Worm (Caenorhabditis elegans) whole organism, L4 larva: ENCODE data around the gene Y48D7A.1.
A peak's percentile ranks its signal among the peaks of the same experiment; 100 is the strongest.

ENCODE experiments used
- D1046.2 ChIP-seq: fragments of 200-800 bp; sonication (Bioruptor generic); IDR thresholded peaks from 2 replicates; pipeline ENCODE4 v1.3.6; 2022; ENCODE audit warnings: missing genetic modification characterization, missing compliant biosample characterization
- F10B5.3 ChIP-seq: sonication (generic microtip); optimal IDR thresholded peaks from 2 replicates; lab custom pipeline; 2016; ENCODE audit warnings: mild to moderate bottlenecking, missing genetic modification characterization, missing compliant biosample characterization
- F26F4.8 ChIP-seq: fragments of 200-800 bp; sonication (Bioruptor generic); conservative IDR thresholded peaks from 2 replicates; pipeline ENCODE4 v1.3.6; 2022; ENCODE audit warnings: missing genetic modification characterization, missing compliant biosample characterization
- R02D3.7 ChIP-seq: fragments of 150-350 bp; sonication (generic microtip); optimal IDR thresholded peaks from 3 replicates; lab custom pipeline; 2014; ENCODE audit warnings: missing biosample characterization, missing genetic modification characterization
- T26A8.4 ChIP-seq: fragments of 200-800 bp; sonication (Bioruptor generic); IDR thresholded peaks from 2 replicates; pipeline ENCODE4 v1.3.6; 2022; ENCODE audit warnings: missing genetic modification characterization, missing compliant biosample characterization
- aha-1 ChIP-seq: fragments of 150-350 bp; peaks from one replicate; lab custom pipeline; 2014; ENCODE audit warnings: missing biosample characterization, missing genetic modification characterization
- ama-1 ChIP-seq: fragments of 150-350 bp; optimal IDR thresholded peaks from 2 replicates; lab custom pipeline; 2014; ENCODE audit warnings: inconsistent platforms, mixed read lengths
- arid-1 ChIP-seq: fragments of 200-800 bp; sonication (Bioruptor generic); conservative IDR thresholded peaks from 2 replicates; pipeline ENCODE4 v1.3.6; 2022; ENCODE audit warnings: missing genetic modification reagents, missing genetic modification characterization, missing compliant biosample characterization
- ceh-20 ChIP-seq: fragments of 200-800 bp; sonication (Bioruptor generic); IDR thresholded peaks from 2 replicates; pipeline ENCODE4 v1.3.6; 2022; ENCODE audit warnings: missing genetic modification reagents, missing genetic modification characterization, missing compliant biosample characterization
- ceh-62 ChIP-seq: sonication (generic microtip); optimal IDR thresholded peaks from 2 replicates; lab custom pipeline; 2017; ENCODE audit warnings: missing biosample characterization, missing genetic modification characterization
- ceh-82 ChIP-seq: sonication (generic microtip); optimal IDR thresholded peaks from 2 replicates; lab custom pipeline; 2017; ENCODE audit warnings: missing biosample characterization, missing genetic modification characterization
- ces-1 ChIP-seq: fragments of 150-350 bp; sonication (generic microtip); optimal IDR thresholded peaks from 4 replicates; lab custom pipeline; 2014; ENCODE audit warnings: missing biosample characterization, missing genetic modification reagents, missing genetic modification characterization
- ctbp-1 ChIP-seq: fragments of 200-800 bp; sonication (Bioruptor generic); IDR thresholded peaks from 2 replicates; pipeline ENCODE4 v1.3.6; 2022; ENCODE audit warnings: missing genetic modification reagents, missing genetic modification characterization, missing compliant biosample characterization
- daf-12 ChIP-seq: fragments of 150-350 bp; optimal IDR thresholded peaks from 2 replicates; lab custom pipeline; 2014; ENCODE audit warnings: missing biosample characterization, missing genetic modification reagents, missing genetic modification characterization
- daf-16 ChIP-seq, 3 experiments: sonication (generic microtip); optimal IDR thresholded peaks; 2 replicates each; lab custom pipeline; 2016 to 2017; ENCODE audit warnings: missing genetic modification characterization in 3 of 3, missing genetic modification reagents in 3 of 3, mild to moderate bottlenecking in 2 of 3, missing compliant biosample characterization in 2 of 3, missing biosample characterization in 1 of 3, moderate library complexity in 1 of 3
- daf-19 ChIP-seq: fragments of 200-800 bp; sonication (Bioruptor generic); conservative IDR thresholded peaks from 2 replicates; pipeline ENCODE4 v1.3.6; 2022; ENCODE audit warnings: missing genetic modification characterization, missing compliant biosample characterization
- daf-8 ChIP-seq: fragments of 200-800 bp; sonication (Bioruptor generic); IDR thresholded peaks from 2 replicates; pipeline ENCODE4 v1.3.6; 2022; ENCODE audit warnings: missing genetic modification characterization, missing compliant biosample characterization
- dmd-6 ChIP-seq: fragments of 200-800 bp; sonication (Bioruptor generic); IDR thresholded peaks from 2 replicates; pipeline ENCODE4 v1.3.6; 2022; ENCODE audit warnings: missing genetic modification reagents, missing genetic modification characterization, missing compliant biosample characterization
- dmd-8 ChIP-seq: fragments of 200-800 bp; sonication (Bioruptor generic); IDR thresholded peaks from 2 replicates; pipeline ENCODE4 v1.3.6; 2022; ENCODE audit warnings: missing genetic modification characterization, missing compliant biosample characterization
- dmd-9 ChIP-seq: fragments of 200-800 bp; sonication (Bioruptor generic); IDR thresholded peaks from 2 replicates; pipeline ENCODE4 v1.3.6; 2022; ENCODE audit warnings: missing genetic modification reagents, missing genetic modification characterization, missing compliant biosample characterization
- dve-1 ChIP-seq: sonication (generic microtip); optimal IDR thresholded peaks from 2 replicates; lab custom pipeline; 2017; ENCODE audit warnings: antibody characterized with exemption, mild to moderate bottlenecking, missing genetic modification characterization, missing compliant biosample characterization; ENCODE audit not compliant: insufficient read depth
- hif-1 ChIP-seq, 2 experiments: sonication (generic microtip); optimal IDR thresholded peaks; 2 replicates each; lab custom pipeline; 2016 to 2017; ENCODE audit warnings: missing compliant biosample characterization in 2 of 2, missing genetic modification characterization in 2 of 2, missing genetic modification reagents in 2 of 2, missing genotype in 2 of 2, mild to moderate bottlenecking in 1 of 2
- hlh-11 ChIP-seq: fragments of 200-800 bp; sonication (Bioruptor generic); optimal IDR thresholded peaks from 2 replicates; lab custom pipeline; 2018; ENCODE audit warnings: mild to moderate bottlenecking, missing genetic modification characterization, missing compliant biosample characterization
- hlh-30 ChIP-seq: sonication (generic microtip); optimal IDR thresholded peaks from 2 replicates; lab custom pipeline; 2017; ENCODE audit warnings: antibody characterized with exemption, mild to moderate bottlenecking, missing genetic modification characterization, missing compliant biosample characterization; ENCODE audit not compliant: insufficient read depth
- hmg-1.1 ChIP-seq: fragments of 200-800 bp; sonication (Bioruptor generic); IDR thresholded peaks from 2 replicates; pipeline ENCODE4 v1.3.6; 2022; ENCODE audit warnings: missing genetic modification reagents, missing genetic modification characterization, missing compliant biosample characterization
- jun-1 ChIP-seq: fragments of 150-350 bp; optimal IDR thresholded peaks from 2 replicates; lab custom pipeline; 2014; ENCODE audit warnings: missing biosample characterization, missing genetic modification reagents, missing genetic modification characterization
- lim-7 ChIP-seq: fragments of 200-800 bp; sonication (Bioruptor generic); IDR thresholded peaks from 2 replicates; pipeline ENCODE4 v1.3.6; 2022; ENCODE audit warnings: missing genetic modification characterization, missing compliant biosample characterization
- lin-39 ChIP-seq: fragments of 150-350 bp; optimal IDR thresholded peaks from 2 replicates; lab custom pipeline; 2014; ENCODE audit warnings: missing biosample characterization, missing genetic modification reagents, missing genetic modification characterization
- madf-5 ChIP-seq, 2 experiments: fragments of 200-800 bp; sonication (Bioruptor generic); IDR thresholded peaks; 2 replicates each; pipeline ENCODE4 v1.3.6; 2022; ENCODE audit warnings: missing compliant biosample characterization in 2 of 2, missing genetic modification characterization in 2 of 2
- madf-9 ChIP-seq: fragments of 200-800 bp; sonication (Bioruptor generic); conservative IDR thresholded peaks from 2 replicates; pipeline ENCODE4 v1.3.6; 2022; ENCODE audit warnings: missing genetic modification reagents, missing genetic modification characterization, missing compliant biosample characterization
- mdt-29 ChIP-seq: fragments of 200-800 bp; sonication (Bioruptor generic); IDR thresholded peaks from 2 replicates; pipeline ENCODE4 v1.3.6; 2022; ENCODE audit warnings: missing genetic modification reagents, missing genetic modification characterization, missing compliant biosample characterization
- mep-1 ChIP-seq: fragments of 150-350 bp; sonication (generic microtip); optimal IDR thresholded peaks from 3 replicates; lab custom pipeline; 2014; ENCODE audit warnings: missing biosample characterization, missing genetic modification characterization
- mxl-2 ChIP-seq: fragments of 200-800 bp; sonication (Bioruptor generic); conservative IDR thresholded peaks from 2 replicates; pipeline ENCODE4 v1.3.6; 2022; ENCODE audit warnings: missing genetic modification reagents, missing genetic modification characterization, missing compliant biosample characterization
- mxl-3 ChIP-seq: fragments of 200-800 bp; sonication (Bioruptor generic); optimal IDR thresholded peaks from 2 replicates; lab custom pipeline; 2018; ENCODE audit warnings: mild to moderate bottlenecking, missing genetic modification characterization, missing compliant biosample characterization
- nhr-28 ChIP-seq: fragments of 150-350 bp; optimal IDR thresholded peaks from 2 replicates; lab custom pipeline; 2014; ENCODE audit warnings: missing biosample characterization, missing genetic modification characterization
- nhr-41 ChIP-seq: fragments of 200-800 bp; sonication (Bioruptor generic); IDR thresholded peaks from 2 replicates; pipeline ENCODE4 v1.3.6; 2022; ENCODE audit warnings: missing genetic modification reagents, missing genetic modification characterization, missing compliant biosample characterization
- nhr-6 ChIP-seq: fragments of 150-350 bp; optimal IDR thresholded peaks from 2 replicates; lab custom pipeline; 2014; ENCODE audit warnings: missing biosample characterization, missing genetic modification characterization
- php-3 ChIP-seq: fragments of 200-800 bp; sonication (Bioruptor generic); IDR thresholded peaks from 2 replicates; pipeline ENCODE4 v1.3.6; 2022; ENCODE audit warnings: missing genetic modification reagents, missing genetic modification characterization, missing compliant biosample characterization
- sdz-12 ChIP-seq: fragments of 200-800 bp; sonication (Bioruptor generic); optimal IDR thresholded peaks from 2 replicates; lab custom pipeline; 2018; ENCODE audit warnings: mild to moderate bottlenecking, missing genetic modification characterization, missing compliant biosample characterization
- set-16 ChIP-seq: fragments of 200-800 bp; sonication (Bioruptor generic); IDR thresholded peaks from 2 replicates; pipeline ENCODE4 v1.3.6; 2022; ENCODE audit warnings: missing genetic modification reagents, missing genetic modification characterization, missing compliant biosample characterization
- unc-62 ChIP-seq, 3 experiments: fragments of 150-350 bp in 1 of 3; sonication (generic microtip); optimal IDR thresholded peaks in 2 of 3; peaks in 1 of 3; 1 replicate in 1 of 3; 2 replicates in 2 of 3; lab custom pipeline; 2014 to 2017; ENCODE audit warnings: missing biosample characterization in 3 of 3, missing genetic modification characterization in 3 of 3, missing genetic modification reagents in 3 of 3, missing genotype in 1 of 3
- zag-1 ChIP-seq: fragments of 150-350 bp; optimal IDR thresholded peaks from 2 replicates; lab custom pipeline; 2014; ENCODE audit warnings: missing biosample characterization, missing genetic modification characterization
- zfp-2 ChIP-seq: sonication (generic microtip); optimal IDR thresholded peaks from 2 replicates; lab custom pipeline; 2016; ENCODE audit warnings: mild to moderate bottlenecking, missing genetic modification characterization, missing compliant biosample characterization
- ztf-7 ChIP-seq: fragments of 150-350 bp; optimal IDR thresholded peaks from 2 replicates; lab custom pipeline; 2014; ENCODE audit warnings: missing biosample characterization, missing genetic modification characterization

Y48D7A.1 gene

ce11 chrX:2969447-2969989, 39.8 kb upstream of the Y48D7A.1 start:
- no peak for TF ChIP-seq zag-1 (tag; lab: Kevin White, UChicago)
- TF ChIP-seq ceh-82 (tag; lab: Kevin White, UChicago): no peak
- no peak for TF ChIP-seq lim-7
- peak; percentile 8 for TF ChIP-seq hmg-1.1
- TF ChIP-seq nhr-6 (tag; lab: Kevin White, UChicago): no peak
- no peak for TF ChIP-seq daf-19
- TF ChIP-seq, all 104 proteins: peak for 1

DNA sequence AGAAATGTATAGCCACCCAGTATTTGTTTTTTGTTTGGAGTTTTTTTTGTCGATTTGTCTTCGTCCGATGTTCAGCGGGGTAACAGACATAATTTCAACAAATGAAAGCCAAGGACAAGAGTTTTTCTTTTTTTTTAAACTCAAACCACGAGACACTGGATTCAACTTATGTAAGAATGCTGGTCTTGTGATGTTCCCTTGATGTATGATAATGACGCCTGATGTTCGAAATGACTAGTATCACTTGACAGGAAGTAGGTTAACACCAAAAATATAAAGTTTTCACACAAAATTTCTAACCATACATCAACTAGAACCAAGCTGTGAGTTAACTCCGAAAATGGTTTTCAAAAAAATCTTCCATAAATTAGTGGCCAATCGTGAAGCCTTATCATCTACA, 39.1 kb upstream of the Y48D7A.1 start:
- TF ChIP-seq aha-1 (tag; lab: Kevin White, UChicago) (no peak), dve-1 (tag; lab: Kevin White, UChicago) (peak; percentile 16), mep-1 (peak; percentile 13), mdt-29 (GFP tag; lab: Robert Waterston, UW) (0 out of 2 replicates have a peak, but pooled peaks have one; percentile 28), hlh-30 (tag; lab: Kevin White, UChicago) (peak; percentile 91), nhr-28 (tag; lab: Kevin White, UChicago) (peak; percentile 2), dmd-9 (GFP tag; lab: Robert Waterston, UW) (no peak), dmd-6 (GFP tag; lab: Robert Waterston, UW) (peak; percentile 25; the same call in 1 of the 2 replicates), ces-1 (GFP tag; lab: Kevin White, UChicago) (no peak)

DNA sequence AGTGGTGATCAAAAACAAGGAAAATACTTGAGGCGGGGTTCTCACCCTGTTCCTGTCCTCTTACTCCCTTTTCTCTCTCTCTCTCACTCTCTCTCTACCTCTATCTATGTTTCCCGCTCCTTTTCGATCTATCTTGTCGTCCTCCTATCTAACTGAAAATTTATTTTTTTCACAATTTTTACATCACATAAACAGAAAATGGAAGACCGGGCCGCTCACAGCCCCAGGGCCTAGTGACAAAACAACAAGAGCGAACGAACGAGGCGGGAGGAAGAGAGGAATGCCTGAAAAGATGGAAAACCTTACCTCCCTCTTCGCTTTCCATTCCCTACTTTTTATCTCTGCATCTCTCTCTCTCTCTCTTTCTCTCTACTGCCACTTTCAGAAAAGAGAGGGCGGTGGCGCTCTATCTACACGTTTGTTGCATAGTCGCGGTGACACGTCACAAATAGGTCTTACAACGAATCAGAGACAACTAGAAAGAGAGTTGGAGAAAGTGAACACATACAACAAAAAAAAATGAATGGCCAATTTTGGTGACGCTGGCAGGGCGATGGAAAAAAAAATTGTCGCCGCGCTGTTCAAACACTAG, 38.4 kb upstream of the Y48D7A.1 start:
- TF ChIP-seq ceh-20 (no peak), set-16 (GFP tag; lab: Robert Waterston, UW) (no peak), ceh-62 (tag; lab: Kevin White, UChicago) (no peak), D1046.2 (GFP tag; lab: Robert Waterston, UW) (no peak), mxl-2 (GFP tag; lab: Robert Waterston, UW) (no peak), nhr-41 (no peak), F26F4.8 (GFP tag; lab: Robert Waterston, UW) (no peak), hlh-11 (peak; percentile 24), php-3 (GFP tag; lab: Robert Waterston, UW) (0 out of 2 replicates have a peak, but pooled peaks have one; percentile 13), nhr-6 (tag; lab: Kevin White, UChicago) (no peak), madf-9 (GFP tag; lab: Robert Waterston, UW) (0 out of 2 replicates have a peak, but pooled peaks have one; percentile 1), nhr-28 (tag; lab: Kevin White, UChicago) (no peak), ztf-7 (no peak), arid-1 (no peak), jun-1 (tag; lab: Kevin White, UChicago) (peak; percentile 2), lin-39 (tag; lab: Kevin White, UChicago) (no peak), daf-12 (tag; lab: Kevin White, UChicago) (no peak), ces-1 (GFP tag; lab: Kevin White, UChicago) (no peak), T26A8.4 (GFP tag; lab: Robert Waterston, UW) (peak; percentile 9; the same call in 1 of the 2 replicates), F10B5.3 (no peak), ama-1 (lab: Kevin White, UChicago) (peak; percentile 1), zfp-2 (tag; lab: Kevin White, UChicago) (no peak), daf-16 (GFP tag; optimal IDR thresholded peaks at IDR 0.05; lab: Kevin White, UChicago) (no peak), daf-16 (tag; optimal IDR thresholded peaks at IDR 0.05; lab: Kevin White, UChicago) (peak; percentile 90), mxl-3 (GFP tag; lab: Kevin White, UChicago) (peak; percentile 24), R02D3.7 (tag; lab: Kevin White, UChicago) (no peak), sdz-12 (GFP tag; lab: Kevin White, UChicago) (no peak), dve-1 (tag; lab: Kevin White, UChicago) (peak; percentile 55), hmg-1.1 (0 out of 2 replicates have a peak, but pooled peaks have one; percentile 15), aha-1 (tag; lab: Kevin White, UChicago) (peak; percentile 64), ctbp-1 (0 out of 2 replicates have a peak, but pooled peaks have one; percentile 14), hif-1 (tag; optimal IDR thresholded peaks at IDR 0.05; lab: Kevin White, UChicago) (no peak), mep-1 (peak; percentile 44), madf-5 (GFP tag; IDR thresholded peaks at IDR 0.05; lab: Robert Waterston, UW) (0 out of 4 replicates have a peak, but pooled peaks of 1 of the 2 experiments have one; percentile 30), dmd-8 (GFP tag; lab: Robert Waterston, UW) (no peak), unc-62 (GFP tag; optimal IDR thresholded peaks at IDR 0.05 in 1 of 2; lab: Kevin White, UChicago) (peak in 1 of 2 experiments; percentile 29), unc-62 (tag; optimal IDR thresholded peaks at IDR 0.05; lab: Kevin White, UChicago) (no peak), daf-8 (GFP tag; lab: Robert Waterston, UW) (no peak)
